Worm (Caenorhabditis elegans): ENCODE results near the gene gei-8.

gei-8 gene

ce11 chrIII:8130177-8130902 is 9.3 kb upstream of the gei-8 start, which contains the start of the genes rpl-21 and C14B9.10:
Gene rpl-21 (minus strand): TSS chrIII:8130227.
Gene C14B9.10 (plus strand): TSS chrIII:8130852.
- TF ChIP-seq lin-13 (tag; optimal IDR thresholded peaks at IDR 0.05) (peak; percentile 76), nhr-2 (tag; optimal IDR thresholded peaks at IDR 0.05) (no peak), hlh-1 (tag; optimal IDR thresholded peaks at IDR 0.05) (peak; percentile 25), unc-39 (tag; optimal IDR thresholded peaks at IDR 0.05) (no peak), unc-62 (GFP tag; optimal IDR thresholded peaks at IDR 0.05) (peak; percentile 22), ham-2 (GFP tag; optimal IDR thresholded peaks at IDR 0.05) (no peak), nhr-237 (tag; optimal IDR thresholded peaks at IDR 0.05) (peak; percentile 80), tbx-8 (GFP tag; optimal IDR thresholded peaks at IDR 0.05) (no peak), sem-2 (GFP tag; optimal IDR thresholded peaks at IDR 0.05) (no peak), mep-1 (tag; optimal IDR thresholded peaks at IDR 0.05) (peak; percentile 91), ces-1 (GFP tag; optimal IDR thresholded peaks at IDR 0.05) (peak; percentile 67), pha-4 (tag; optimal IDR thresholded peaks at IDR 0.05) (peak; percentile 83), ceh-83 (GFP tag; optimal IDR thresholded peaks at IDR 0.05) (no peak), lsy-2 (tag; optimal IDR thresholded peaks at IDR 0.05) (peak; percentile 98), ceh-39 (tag; optimal IDR thresholded peaks at IDR 0.05) (peak; percentile 65)

ce11 chrIII:8129195-8129594 is 8.2 kb upstream of the gei-8 start:
- TF ChIP-seq bed-3 (GFP tag; optimal IDR thresholded peaks at IDR 0.05): no peak
- TF ChIP-seq lin-13 (tag; optimal IDR thresholded peaks at IDR 0.05): no peak
- no peak for TF ChIP-seq nhr-12 (tag; optimal IDR thresholded peaks at IDR 0.05)
- no peak for TF ChIP-seq hlh-1 (tag; optimal IDR thresholded peaks at IDR 0.05)
- TF ChIP-seq unc-39 (tag; optimal IDR thresholded peaks at IDR 0.05): no peak
- no peak for TF ChIP-seq ham-2 (GFP tag; optimal IDR thresholded peaks at IDR 0.05)
- no peak for TF ChIP-seq nhr-2 (tag; optimal IDR thresholded peaks at IDR 0.05)
- TF ChIP-seq M03D4.4 (tag; optimal IDR thresholded peaks at IDR 0.05): no peak
- no peak for TF ChIP-seq mls-2 (tag; optimal IDR thresholded peaks at IDR 0.05)
- TF ChIP-seq ces-1 (GFP tag; optimal IDR thresholded peaks at IDR 0.05): no peak
- TF ChIP-seq tbx-8 (GFP tag; optimal IDR thresholded peaks at IDR 0.05): no peak
- no peak for TF ChIP-seq unc-62 (GFP tag; optimal IDR thresholded peaks at IDR 0.05)
- no peak for TF ChIP-seq pha-4 (tag; optimal IDR thresholded peaks at IDR 0.05)
- TF ChIP-seq drap-1 (GFP tag; optimal IDR thresholded peaks at IDR 0.05): no peak
- TF ChIP-seq ztf-11 (tag; optimal IDR thresholded peaks at IDR 0.05): no peak

- TF ChIP-seq zip-8 (tag; optimal IDR thresholded peaks at IDR 0.05) (no peak), mep-1 (tag; optimal IDR thresholded peaks at IDR 0.05) (no peak), sptf-1 (tag; optimal IDR thresholded peaks at IDR 0.05) (no peak), hlh-1 (tag; optimal IDR thresholded peaks at IDR 0.05) (no peak), ham-2 (GFP tag; optimal IDR thresholded peaks at IDR 0.05) (peak; percentile 48), nhr-12 (tag; optimal IDR thresholded peaks at IDR 0.05) (no peak), lin-13 (tag; optimal IDR thresholded peaks at IDR 0.05) (no peak), ceh-43 (GFP tag; optimal IDR thresholded peaks at IDR 0.05) (no peak), unc-62 (GFP tag; optimal IDR thresholded peaks at IDR 0.05) (no peak), tbx-8 (GFP tag; optimal IDR thresholded peaks at IDR 0.05) (no peak), lsy-2 (tag; optimal IDR thresholded peaks at IDR 0.05) (peak; percentile 24), cnd-1 (tag; optimal IDR thresholded peaks at IDR 0.05) (peak; percentile 60), ceh-83 (GFP tag; optimal IDR thresholded peaks at IDR 0.05) (no peak), ztf-11 (tag; optimal IDR thresholded peaks at IDR 0.05) (no peak), sem-2 (GFP tag; optimal IDR thresholded peaks at IDR 0.05) (no peak), drap-1 (GFP tag; optimal IDR thresholded peaks at IDR 0.05) (peak; percentile 50), bed-3 (GFP tag; optimal IDR thresholded peaks at IDR 0.05) (no peak), elt-3 (tag; optimal IDR thresholded peaks at IDR 0.05) (no peak), nhr-237 (tag; optimal IDR thresholded peaks at IDR 0.05) (no peak), elt-1 (tag; optimal IDR thresholded peaks at IDR 0.05; ENCODE audit: borderline replicate concordance, insufficient read depth) (no peak), flh-1 (GFP tag; optimal IDR thresholded peaks at IDR 0.05) (no peak), mab-5 (tag; optimal IDR thresholded peaks at IDR 0.05) (no peak), mls-2 (tag; optimal IDR thresholded peaks at IDR 0.05) (no peak), pha-4 (tag; optimal IDR thresholded peaks at IDR 0.05) (peak; percentile 15), unc-120 (tag; optimal IDR thresholded peaks at IDR 0.05; ENCODE audit: poor library complexity, severe bottlenecking) (peak; percentile 25), nhr-76 (tag; optimal IDR thresholded peaks at IDR 0.05) (no peak), unc-39 (tag; optimal IDR thresholded peaks at IDR 0.05) (no peak), ces-1 (GFP tag; optimal IDR thresholded peaks at IDR 0.05) (no peak), nhr-28 (tag; optimal IDR thresholded peaks at IDR 0.05) (no peak), M03D4.4 (tag; optimal IDR thresholded peaks at IDR 0.05) (no peak), nhr-2 (tag; optimal IDR thresholded peaks at IDR 0.05) (no peak)
Observed at ce11 chrIII:8126978-8127377, 5.9 kb upstream of the gei-8 start.
